Worm (Caenorhabditis elegans): ENCODE measurements around the gene Y54G2A.49.

DNA sequence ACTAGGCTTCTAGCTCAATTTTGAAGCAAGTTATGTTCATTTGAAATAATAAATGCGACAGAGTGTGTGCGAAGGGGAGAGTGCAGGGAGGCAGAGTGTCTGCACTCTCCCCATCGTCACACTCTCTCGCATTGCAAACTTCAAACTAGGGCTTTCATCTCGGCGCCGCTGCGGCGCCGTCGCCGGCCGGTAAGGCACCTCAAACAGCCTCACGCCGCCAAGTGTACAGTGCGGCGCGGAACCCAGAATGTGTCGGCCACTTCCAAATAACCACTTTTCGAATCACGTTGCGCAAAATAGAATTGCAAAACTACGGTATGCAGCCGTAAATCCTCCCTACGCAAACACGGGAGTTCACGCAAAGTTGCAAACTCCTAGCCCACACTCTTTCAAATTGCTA, 3.8 kb downstream of the Y54G2A.49 start:
- TF ChIP-seq lin-13 (GFP tag; optimal IDR thresholded peaks at IDR 0.05) (no peak), skn-1 (tag; optimal IDR thresholded peaks at IDR 0.05) (no peak), unc-62 (GFP tag; optimal IDR thresholded peaks at IDR 0.05) (no peak), lsy-2 (tag; optimal IDR thresholded peaks at IDR 0.05) (no peak), sma-9 (GFP tag; optimal IDR thresholded peaks at IDR 0.05) (no peak), sma-9 (tag; optimal IDR thresholded peaks at IDR 0.05) (no peak), nhr-6 (tag; optimal IDR thresholded peaks at IDR 0.05) (no peak), fos-1 (tag; optimal IDR thresholded peaks at IDR 0.05) (no peak), nhr-10 (tag; optimal IDR thresholded peaks at IDR 0.05) (no peak), ztf-11 (tag; optimal IDR thresholded peaks at IDR 0.05) (no peak)
